Worm (Caenorhabditis elegans): ENCODE measurements around the gene fbxb-115.

fbxb-115 gene

ce11 chrV:19251844-19252243, 11.8 kb upstream of the fbxb-115 start, which contains the start of gene F21D9.11:
Gene F21D9.11 (plus strand): TSS chrV:19252144.
- TF ChIP-seq nhr-47 (tag; optimal IDR thresholded peaks at IDR 0.05): no peak
- TF ChIP-seq lir-3 (tag; optimal IDR thresholded peaks at IDR 0.05; ENCODE audit: poor library complexity): no peak

DNA sequence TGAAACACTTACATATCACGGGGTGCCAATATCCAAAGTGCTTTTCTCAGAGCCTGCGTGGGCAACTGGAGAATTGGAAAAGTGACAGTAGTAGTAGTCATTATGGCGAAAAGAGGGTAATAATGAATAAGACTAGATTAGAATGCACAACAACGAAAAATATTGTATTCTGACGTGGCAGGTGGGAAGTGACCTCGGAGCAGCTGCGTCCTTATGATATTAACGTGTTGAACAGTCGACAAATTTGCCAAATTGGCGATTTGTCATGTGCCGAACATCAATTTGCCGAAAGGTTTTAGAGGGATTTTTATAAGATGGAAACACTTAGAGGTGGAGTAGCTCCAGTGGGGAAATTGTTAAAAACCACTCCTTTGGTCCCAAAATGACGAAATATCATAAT, 11.0 kb upstream of the fbxb-115 start, which contains the start of gene str-81:
Gene str-81, minus strand, starts transcription at position 101 of the 400 bp plus-strand sequence.
- TF ChIP-seq pax-3 (tag; optimal IDR thresholded peaks at IDR 0.05) (no peak), nhr-71 (tag; optimal IDR thresholded peaks at IDR 0.05) (no peak), lin-15B (tag; optimal IDR thresholded peaks at IDR 0.05) (no peak), lir-3 (tag; optimal IDR thresholded peaks at IDR 0.05; ENCODE audit: poor library complexity) (no peak)

DNA sequence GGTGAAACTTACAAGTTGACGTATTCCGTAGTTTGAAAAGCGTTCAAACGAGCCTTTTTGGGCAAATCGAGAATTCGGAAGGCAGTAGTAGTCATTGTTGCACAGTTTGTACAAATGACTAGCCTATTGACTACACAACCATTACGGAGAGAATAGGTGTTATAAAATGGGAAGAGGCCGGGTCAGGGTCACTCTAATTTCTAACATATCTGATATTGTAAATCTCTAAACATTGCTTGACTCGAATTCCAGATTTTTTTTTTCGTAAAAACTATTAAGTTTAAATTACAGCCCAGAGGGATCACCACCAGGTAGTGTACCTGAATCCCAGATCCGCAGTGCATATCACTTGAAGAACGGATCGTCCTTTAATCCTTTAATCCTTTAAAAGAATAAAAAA, 2.8 kb downstream of the fbxb-115 start, which contains the start of gene fbxb-2:
Gene fbxb-2, minus strand, starts transcription at position 101 of the 400 bp plus-strand sequence.
- no peak for TF ChIP-seq pqm-1 (tag; optimal IDR thresholded peaks at IDR 0.05)
- no peak for TF ChIP-seq nhr-90 (tag; optimal IDR thresholded peaks at IDR 0.05; ENCODE audit: poor library complexity)
- no peak for TF ChIP-seq mdl-1 (tag; optimal IDR thresholded peaks at IDR 0.05)
- TF ChIP-seq C34B4.2 (tag; optimal IDR thresholded peaks at IDR 0.05): no peak
- no peak for TF ChIP-seq swsn-7 (tag; optimal IDR thresholded peaks at IDR 0.05)
- TF ChIP-seq sox-4 (tag; optimal IDR thresholded peaks at IDR 0.05): no peak
- TF ChIP-seq egl-13 (tag; optimal IDR thresholded peaks at IDR 0.05): no peak
- no peak for TF ChIP-seq lin-39 (tag; optimal IDR thresholded peaks at IDR 0.05)
- no peak for TF ChIP-seq nhr-11 (tag; optimal IDR thresholded peaks at IDR 0.05)
- TF ChIP-seq sup-37 (GFP tag; optimal IDR thresholded peaks at IDR 0.05): no peak
- TF ChIP-seq pax-3 (tag; optimal IDR thresholded peaks at IDR 0.05): no peak
- TF ChIP-seq tlp-1 (tag; optimal IDR thresholded peaks at IDR 0.05): no peak
- TF ChIP-seq efl-1 (optimal IDR thresholded peaks at IDR 0.05): no peak
- no peak for TF ChIP-seq efl-1 (GFP tag; optimal IDR thresholded peaks at IDR 0.05 in 1 of 2)
- no peak for TF ChIP-seq grh-1 (GFP tag; IDR thresholded peaks at IDR 0.05)
- TF ChIP-seq jun-1 (tag; optimal IDR thresholded peaks at IDR 0.05): no peak
- no peak for TF ChIP-seq mef-2 (tag; optimal IDR thresholded peaks at IDR 0.05)
- no peak for TF ChIP-seq nhr-237 (tag; optimal IDR thresholded peaks at IDR 0.05)
- TF ChIP-seq blmp-1 (tag; optimal IDR thresholded peaks at IDR 0.05): no peak

DNA sequence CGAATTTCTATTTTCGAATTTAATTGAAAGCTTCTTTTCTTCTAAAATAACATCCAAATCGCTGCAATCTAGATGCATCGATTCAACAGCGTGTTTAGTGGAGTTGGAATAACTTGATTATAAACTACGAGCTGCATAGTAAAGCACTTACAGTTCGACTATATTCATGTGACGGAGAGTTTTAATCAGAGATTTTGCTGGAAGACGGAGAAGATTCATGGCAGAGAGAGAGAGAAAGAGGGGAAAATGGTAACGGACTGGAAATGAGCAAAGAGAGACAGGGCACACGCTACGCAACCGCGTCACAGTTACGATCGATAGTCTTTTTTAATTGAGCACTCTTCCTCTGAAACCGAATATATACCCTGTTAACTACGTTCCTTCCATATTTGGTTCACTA, 6.6 kb downstream of the fbxb-115 start, which contains the start of gene fbxb-116:
Gene fbxb-116, plus strand, starts transcription at position 301 of the 400 bp plus-strand sequence.
- no peak for TF ChIP-seq mep-1 (tag; optimal IDR thresholded peaks at IDR 0.05)

ce11 chrV:19231167-19231566, 8.9 kb downstream of the fbxb-115 start:
- no peak for TF ChIP-seq lin-15B (tag; optimal IDR thresholded peaks at IDR 0.05)
- no peak for TF ChIP-seq snpc-4 (tag; optimal IDR thresholded peaks at IDR 0.05)
- TF ChIP-seq dsc-1 (tag; optimal IDR thresholded peaks at IDR 0.05): no peak
- TF ChIP-seq nhr-237 (tag; optimal IDR thresholded peaks at IDR 0.05): no peak
- no peak for TF ChIP-seq ceh-63 (GFP tag; optimal IDR thresholded peaks at IDR 0.05)
- no peak for TF ChIP-seq alr-1 (tag; optimal IDR thresholded peaks at IDR 0.05; ENCODE audit: borderline replicate concordance)

DNA sequence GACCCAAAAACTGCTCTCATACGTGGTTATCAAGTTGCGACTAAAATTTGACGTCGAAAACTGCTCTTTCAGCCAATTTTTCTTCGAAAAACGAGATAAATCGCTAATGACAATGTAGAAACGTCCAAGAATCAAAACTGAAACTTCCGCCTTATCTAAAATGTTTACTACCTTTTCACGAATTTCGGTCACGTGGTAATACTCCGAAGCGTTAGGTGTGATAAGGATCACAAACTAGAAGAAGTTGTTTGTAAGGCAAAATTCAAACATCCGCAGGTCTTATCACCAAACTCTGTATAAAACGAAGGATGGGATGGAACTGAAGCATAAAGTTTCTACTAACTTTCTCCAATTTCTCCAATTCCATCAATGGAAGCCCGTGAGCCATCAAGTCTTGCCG, 9.6 kb downstream of the fbxb-115 start, which contains the start of gene sqst-3:
Gene sqst-3, plus strand, starts transcription at position 370 of the 400 bp plus-strand sequence.
- no peak for TF ChIP-seq C34B4.2 (tag; optimal IDR thresholded peaks at IDR 0.05)
- TF ChIP-seq hlh-17 (GFP tag; optimal IDR thresholded peaks at IDR 0.05; ENCODE audit: borderline replicate concordance): no peak
- TF ChIP-seq rnt-1 (tag; optimal IDR thresholded peaks at IDR 0.05): no peak
- TF ChIP-seq efl-1 (optimal IDR thresholded peaks at IDR 0.05): no peak
- no peak for TF ChIP-seq efl-1 (GFP tag; optimal IDR thresholded peaks at IDR 0.05 in 1 of 2)
- TF ChIP-seq dsc-1 (tag; optimal IDR thresholded peaks at IDR 0.05): no peak
- TF ChIP-seq nhr-11 (tag; optimal IDR thresholded peaks at IDR 0.05): no peak
- peak; percentile 20 for TF ChIP-seq jun-1 (tag; optimal IDR thresholded peaks at IDR 0.05)
- TF ChIP-seq pax-3 (tag; optimal IDR thresholded peaks at IDR 0.05): no peak
- TF ChIP-seq aha-1 (tag; optimal IDR thresholded peaks at IDR 0.05): no peak
- TF ChIP-seq unc-130 (tag; optimal IDR thresholded peaks at IDR 0.05): no peak
- no peak for TF ChIP-seq fkh-4 (tag; optimal IDR thresholded peaks at IDR 0.05; ENCODE audit: borderline replicate concordance)
- TF ChIP-seq elt-2 (tag; optimal IDR thresholded peaks at IDR 0.05): peak; percentile 89
- TF ChIP-seq sox-4 (tag; optimal IDR thresholded peaks at IDR 0.05): no peak

All from whole organism, L1 larva.